Fruit fly (Drosophila melanogaster) whole organism, embryonic: ENCODE data around the gene stac.

Experiments
- Awh ChIP-seq: fragments of 200-800 bp; sonication (Bioruptor generic); IDR thresholded peaks from 2 replicates; pipeline ENCODE4, ENCODE4 v1.3.6; 2022; ENCODE audit warnings: missing biosample characterization, missing genetic modification characterization
- Blimp-1 ChIP-seq: fragments of 200-800 bp; sonication (Bioruptor generic); optimal IDR thresholded peaks from 3 replicates; lab custom pipeline; 2018; ENCODE audit warnings: missing biosample characterization, missing genetic modification characterization, mild to moderate bottlenecking, moderate library complexity, missing genetic modification reagents
- CG10366 ChIP-seq: fragments of 200-800 bp; sonication (Bioruptor generic); IDR thresholded peaks from 2 replicates; pipeline ENCODE4 v1.3.6; 2022; ENCODE audit warnings: missing biosample characterization, missing genetic modification characterization
- CG10565 ChIP-seq: fragments of 200-800 bp; sonication (Bioruptor generic); optimal IDR thresholded peaks from 3 replicates; lab custom pipeline; 2016; ENCODE audit warnings: missing biosample characterization, mild to moderate bottlenecking, missing genetic modification characterization
- CG13775 ChIP-seq: fragments of 200-800 bp; sonication (Bioruptor generic); optimal IDR thresholded peaks from 3 replicates; lab custom pipeline; 2017; ENCODE audit warnings: missing biosample characterization, mild to moderate bottlenecking, missing genetic modification characterization
- CG14014 ChIP-seq: fragments of 200-800 bp; sonication (Bioruptor generic); IDR thresholded peaks from 2 replicates; pipeline ENCODE4 v1.3.6; 2022; ENCODE audit warnings: missing biosample characterization, missing genetic modification characterization
- CG15269 ChIP-seq: fragments of 200-800 bp; sonication (Bioruptor generic); optimal IDR thresholded peaks from 2 replicates; lab custom pipeline; 2018; ENCODE audit warnings: missing biosample characterization, mild to moderate bottlenecking, missing genetic modification characterization, moderate library complexity
- CG16779 ChIP-seq: fragments of 200-800 bp; sonication (Bioruptor generic); IDR thresholded peaks from 2 replicates; pipeline ENCODE4 v1.3.6; 2022; ENCODE audit warnings: missing biosample characterization, missing genetic modification characterization
- CG17328 ChIP-seq: fragments of 200-800 bp; sonication (Bioruptor generic); IDR thresholded peaks from 2 replicates; pipeline ENCODE4 v1.3.6; 2022; ENCODE audit warnings: missing biosample characterization, missing genetic modification characterization
- CG17802 ChIP-seq: fragments of 200-800 bp; sonication (Bioruptor generic); optimal IDR thresholded peaks from 2 replicates; lab custom pipeline; 2018; ENCODE audit warnings: missing biosample characterization, mild to moderate bottlenecking, missing genetic modification characterization, moderate library complexity
- CG18476 ChIP-seq: fragments of 200-800 bp; sonication (Bioruptor generic); optimal IDR thresholded peaks from 2 replicates; lab custom pipeline; 2016; ENCODE audit warnings: missing biosample characterization, mild to moderate bottlenecking, missing genetic modification characterization
- CG31365 ChIP-seq: fragments of 200-800 bp; sonication (Bioruptor generic); optimal IDR thresholded peaks from 2 replicates; lab custom pipeline; 2018; ENCODE audit warnings: missing biosample characterization, mild to moderate bottlenecking, missing genetic modification characterization
- CG3838 ChIP-seq: fragments of 200-800 bp; sonication (Bioruptor generic); optimal IDR thresholded peaks from 3 replicates; lab custom pipeline; 2016; ENCODE audit warnings: missing biosample characterization, missing genetic modification characterization
- CG4404 ChIP-seq: fragments of 200-800 bp; sonication (Bioruptor generic); IDR thresholded peaks from 2 replicates; pipeline ENCODE4 v1.3.6; 2022; ENCODE audit warnings: missing biosample characterization, missing genetic modification characterization
- CG7556 ChIP-seq: fragments of 200-800 bp; sonication (Bioruptor generic); optimal IDR thresholded peaks from 2 replicates; lab custom pipeline; 2017; ENCODE audit warnings: missing biosample characterization, mild to moderate bottlenecking, missing genetic modification characterization
- CG7987 ChIP-seq: fragments of 200-800 bp; sonication (Bioruptor generic); optimal IDR thresholded peaks from 2 replicates; lab custom pipeline; 2018; ENCODE audit warnings: missing biosample characterization, mild to moderate bottlenecking, missing genetic modification characterization, moderate library complexity
- CG8388 ChIP-seq: fragments of 200-800 bp; sonication (Bioruptor generic); optimal IDR thresholded peaks from 2 replicates; lab custom pipeline; 2019; ENCODE audit warnings: missing biosample characterization, mild to moderate bottlenecking, missing genetic modification characterization, moderate library complexity
- CG9817 ChIP-seq: fragments of 200-800 bp; sonication (Bioruptor generic); optimal IDR thresholded peaks from 2 replicates; lab custom pipeline; 2018; ENCODE audit warnings: missing biosample characterization, mild to moderate bottlenecking, missing genetic modification characterization, moderate library complexity
- CoRest ChIP-seq: fragments of 200-800 bp; sonication (Bioruptor generic); optimal IDR thresholded peaks from 3 replicates; lab custom pipeline; 2018; ENCODE audit warnings: missing biosample characterization, mild to moderate bottlenecking, missing genetic modification characterization, moderate library complexity
- Ets65A ChIP-seq: fragments of 200-800 bp; sonication (Bioruptor generic); peaks from one replicate; lab custom pipeline; 2016; ENCODE audit warnings: missing biosample characterization, missing genetic modification characterization
- Ets97D ChIP-seq: fragments of 200-800 bp; sonication (Bioruptor generic); optimal IDR thresholded peaks from 3 replicates; lab custom pipeline; 2016; ENCODE audit warnings: missing biosample characterization, missing genetic modification characterization
- H2.0 ChIP-seq: fragments of 200-800 bp; sonication (Bioruptor generic); IDR thresholded peaks from 2 replicates; pipeline ENCODE4 v1.3.6; 2022; ENCODE audit warnings: missing biosample characterization, missing genetic modification characterization
- Lpt ChIP-seq: fragments of >200 bp; optimal IDR thresholded peaks from 2 replicates; lab custom pipeline; 2018; ENCODE audit warnings: missing biosample characterization, missing genetic modification characterization
- NFAT ChIP-seq: fragments of 200-800 bp; sonication (Bioruptor generic); IDR thresholded peaks from 2 replicates; pipeline ENCODE4 v1.3.6; 2022; ENCODE audit warnings: missing biosample characterization, missing genetic modification characterization
- Oaz ChIP-seq: fragments of 200-800 bp; sonication (Bioruptor generic); IDR thresholded peaks from 2 replicates; pipeline ENCODE4 v1.3.6; 2022; ENCODE audit warnings: missing biosample characterization, missing genetic modification characterization
- Poxn ChIP-seq: fragments of 200-800 bp; sonication (Bioruptor generic); IDR thresholded peaks from 2 replicates; pipeline ENCODE4 v1.3.6; 2022; ENCODE audit warnings: missing biosample characterization, missing genetic modification characterization
- Sry-δ ChIP-seq: fragments of 200-800 bp; sonication (Bioruptor generic); optimal IDR thresholded peaks from 2 replicates; lab custom pipeline; 2016; ENCODE audit warnings: missing biosample characterization, missing genetic modification characterization
- Vsx1 ChIP-seq: fragments of 200-800 bp; sonication (Bioruptor generic); optimal IDR thresholded peaks from 2 replicates; lab custom pipeline; 2017; ENCODE audit warnings: missing biosample characterization, mild to moderate bottlenecking, missing genetic modification characterization, missing genetic modification reagents
- ato ChIP-seq: fragments of 200-800 bp; sonication (Bioruptor generic); IDR thresholded peaks from 2 replicates; pipeline ENCODE4 v1.3.6; 2022; ENCODE audit warnings: missing biosample characterization, missing genetic modification characterization; ENCODE audit not compliant: partially characterized antibody
- chif ChIP-seq, 2 experiments: fragments of 200-800 bp; sonication (Bioruptor generic); optimal IDR thresholded peaks; 3 replicates each; lab custom pipeline; 2016; ENCODE audit warnings: missing biosample characterization in 2 of 2, missing genetic modification characterization in 2 of 2
- disco-r ChIP-seq: fragments of 200-800 bp; sonication (Bioruptor generic); optimal IDR thresholded peaks from 2 replicates; lab custom pipeline; 2016; ENCODE audit warnings: missing biosample characterization, missing genetic modification characterization
- dmrt11E ChIP-seq: fragments of 200-800 bp; sonication (Bioruptor generic); optimal IDR thresholded peaks from 3 replicates; lab custom pipeline; 2018; ENCODE audit warnings: missing biosample characterization, mild to moderate bottlenecking, missing genetic modification characterization, moderate library complexity
- dmrt99B ChIP-seq: fragments of 200-800 bp; sonication (Bioruptor generic); optimal IDR thresholded peaks from 2 replicates; lab custom pipeline; 2018; ENCODE audit warnings: missing biosample characterization, mild to moderate bottlenecking, missing genetic modification characterization, moderate library complexity
- esg ChIP-seq: fragments of 200-800 bp; sonication (Bioruptor generic); conservative IDR thresholded peaks from 2 replicates; pipeline ENCODE4 v1.3.6; 2022; ENCODE audit warnings: missing biosample characterization, missing genetic modification characterization
- gcm ChIP-seq: fragments of 200-800 bp; sonication (Bioruptor generic); optimal IDR thresholded peaks from 2 replicates; lab custom pipeline; 2019; ENCODE audit warnings: missing biosample characterization, mild to moderate bottlenecking, missing genetic modification characterization, moderate library complexity
- gcm2 ChIP-seq: fragments of 200-800 bp; sonication (Bioruptor generic); optimal IDR thresholded peaks from 2 replicates; lab custom pipeline; 2016; ENCODE audit warnings: missing biosample characterization, missing genetic modification characterization
- grn ChIP-seq: fragments of 200-800 bp; sonication (Bioruptor generic); optimal IDR thresholded peaks from 3 replicates; lab custom pipeline; 2017; ENCODE audit warnings: missing biosample characterization, missing genetic modification characterization
- ind ChIP-seq: fragments of 200-800 bp; sonication (Bioruptor generic); optimal IDR thresholded peaks from 3 replicates; lab custom pipeline; 2016; ENCODE audit warnings: missing biosample characterization, missing genetic modification characterization
- jigr1 ChIP-seq: fragments of 200-800 bp; sonication (Bioruptor generic); IDR thresholded peaks from 3 replicates; pipeline ENCODE4 v1.3.6; 2022; ENCODE audit warnings: missing biosample characterization, missing genetic modification characterization
- jumu ChIP-seq: fragments of 200-800 bp; sonication (Bioruptor generic); optimal IDR thresholded peaks from 3 replicates; lab custom pipeline; 2016; ENCODE audit warnings: missing biosample characterization, missing genetic modification characterization
- nerfin-1 ChIP-seq: fragments of 200-800 bp; sonication (Bioruptor generic); optimal IDR thresholded peaks from 3 replicates; lab custom pipeline; 2019; ENCODE audit warnings: missing biosample characterization, mild to moderate bottlenecking, missing genetic modification characterization, moderate library complexity
- nom ChIP-seq: fragments of 200-800 bp; sonication (Bioruptor generic); optimal IDR thresholded peaks from 2 replicates; lab custom pipeline; 2017; ENCODE audit warnings: missing biosample characterization, missing genetic modification characterization, mild to moderate bottlenecking, moderate library complexity, missing genetic modification reagents
- oc ChIP-seq: fragments of 200-800 bp; sonication (Bioruptor generic); optimal IDR thresholded peaks from 2 replicates; lab custom pipeline; 2018; ENCODE audit warnings: missing biosample characterization, mild to moderate bottlenecking, missing genetic modification characterization, moderate library complexity
- onecut ChIP-seq: fragments of 200-800 bp; sonication (Bioruptor generic); IDR thresholded peaks from 2 replicates; pipeline ENCODE4 v1.3.6; 2022; ENCODE audit warnings: missing biosample characterization, missing genetic modification characterization
- prd ChIP-seq, 3 experiments: fragments of >200 bp in 2 of 3; fragments of 200-800 bp in 1 of 3; sonication (Bioruptor generic) in 1 of 3; optimal IDR thresholded peaks in 2 of 3; IDR thresholded peaks in 1 of 3; 2 replicates in 2 of 3; 3 replicates in 1 of 3; pipeline versions ENCODE4 v1.3.6 to Lab custom; 2017 to 2022; ENCODE audit warnings: missing biosample characterization in 1 of 3, missing genetic modification characterization in 1 of 3
- run ChIP-seq: fragments of 200-800 bp; sonication (Bioruptor generic); optimal IDR thresholded peaks from 3 replicates; lab custom pipeline; 2018; ENCODE audit warnings: missing biosample characterization, mild to moderate bottlenecking, missing genetic modification characterization
- sens ChIP-seq: fragments of 200-800 bp; sonication (Bioruptor generic); peaks from one replicate; lab custom pipeline; 2016; ENCODE audit warnings: missing biosample characterization, missing genetic modification characterization
- unc-4 ChIP-seq: fragments of 200-800 bp; sonication (Bioruptor generic); IDR thresholded peaks from 2 replicates; pipeline ENCODE4 v1.3.6; 2022; ENCODE audit warnings: missing biosample characterization, missing genetic modification characterization; ENCODE audit not compliant: partially characterized antibody
- vvl ChIP-seq: fragments of 200-800 bp; sonication (Bioruptor generic); IDR thresholded peaks from 2 replicates; pipeline ENCODE4 v1.3.6; 2022; ENCODE audit warnings: missing biosample characterization, missing genetic modification characterization

stac gene

dm6 chr3R:25009745-25010446, 46.2 kb upstream of the stac start (continued):
- TF ChIP-seq vvl, result 0 out of 2 replicates have a peak, but pooled peaks have one; percentile 27
- no peak for TF ChIP-seq Lpt (GFP tag; lab: Kevin White, UChicago)
- TF ChIP-seq nerfin-1 (tag; lab: Kevin White, UChicago), result no peak
- peak; percentile 34; the same call in 1 of the 2 replicates for TF ChIP-seq CG4404 (GFP tag; lab: Robert Waterston, UW)
- TF ChIP-seq CG3838 (GFP tag; lab: Kevin White, UChicago), result no peak
- TF ChIP-seq CG8388 (GFP tag; lab: Kevin White, UChicago), result no peak
- peak; percentile 30 for TF ChIP-seq dmrt11E (tag; lab: Kevin White, UChicago)
- TF ChIP-seq sens (GFP tag; lab: Kevin White, UChicago), result peak; percentile 16
- TF ChIP-seq ato (GFP tag; lab: Robert Waterston, UW), result no peak
- no peak for TF ChIP-seq CG10565
- no peak for TF ChIP-seq run (tag; lab: Kevin White, UChicago)
- no peak for TF ChIP-seq jumu (GFP tag; lab: Kevin White, UChicago)
- TF ChIP-seq CG9817 (tag; lab: Kevin White, UChicago), result no peak
- no peak for TF ChIP-seq dmrt99B (tag; lab: Kevin White, UChicago)
- no peak for TF ChIP-seq CG10366 (GFP tag; lab: Robert Waterston, UW)
- TF ChIP-seq prd (optimal IDR thresholded peaks at IDR 0.05; lab: Kevin White, UChicago), result no peak
- TF ChIP-seq prd (GFP tag; IDR thresholded peaks at IDR 0.05; lab: Robert Waterston, UW), result peak; percentile 45; the same call in 1 of the 3 replicates
- TF ChIP-seq CG17328 (GFP tag; lab: Robert Waterston, UW), result 0 out of 2 replicates have a peak, but pooled peaks have one; percentile 26
- no peak for TF ChIP-seq onecut
- peak; percentile 80 for TF ChIP-seq nom (GFP tag; lab: Kevin White, UChicago)
- TF ChIP-seq Blimp-1, result peak; percentile 13

dm6 chr3R:25012016-25012415, 44.1 kb upstream of the stac start:
- peak; percentile 11 for TF ChIP-seq Ets65A
- no peak for TF ChIP-seq unc-4 (GFP tag; lab: Robert Waterston, UW)
- TF ChIP-seq CG16779, result no peak
- TF ChIP-seq ind (GFP tag; lab: Kevin White, UChicago), result no peak
- no peak for TF ChIP-seq CG14014 (GFP tag; lab: Robert Waterston, UW)
- no peak for TF ChIP-seq esg (GFP tag; lab: Robert Waterston, UW)
- TF ChIP-seq jigr1, result no peak
- peak; percentile 96 for TF ChIP-seq oc (tag; lab: Kevin White, UChicago)
- no peak for TF ChIP-seq CG18476 (GFP tag; lab: Kevin White, UChicago)
- no peak for TF ChIP-seq disco-r (GFP tag; lab: Kevin White, UChicago)
- TF ChIP-seq gcm (GFP tag; lab: Kevin White, UChicago), result no peak
- no peak for TF ChIP-seq Ets97D (GFP tag; lab: Kevin White, UChicago)
- TF ChIP-seq CG13775 (GFP tag; lab: Kevin White, UChicago), result no peak
- no peak for TF ChIP-seq Vsx1 (GFP tag; lab: Kevin White, UChicago)
- TF ChIP-seq NFAT (GFP tag; lab: Robert Waterston, UW), result no peak
- 0 out of 2 replicates have a peak, but pooled peaks have one; percentile 25 for TF ChIP-seq Awh (GFP tag; lab: Robert Waterston, UW)
- no peak for TF ChIP-seq CG31365 (tag; lab: Kevin White, UChicago)
- TF ChIP-seq Sry-δ (GFP tag; lab: Kevin White, UChicago), result no peak
- no peak for TF ChIP-seq gcm2 (GFP tag; lab: Kevin White, UChicago)
- TF ChIP-seq H2.0, result no peak
- TF ChIP-seq CG7987 (GFP tag; lab: Kevin White, UChicago), result no peak
- TF ChIP-seq CG15269, result peak; percentile 51
- peak; percentile 32 for TF ChIP-seq grn
- no peak for TF ChIP-seq Poxn
- no peak for TF ChIP-seq Oaz (GFP tag; lab: Robert Waterston, UW)
- TF ChIP-seq CG17802 (tag; lab: Kevin White, UChicago), result no peak
- TF ChIP-seq CG7556 (GFP tag; lab: Kevin White, UChicago), result no peak
- TF ChIP-seq chif (GFP tag; optimal IDR thresholded peaks at IDR 0.05; lab: Kevin White, UChicago), result no peak
- no peak for TF ChIP-seq CoRest
